Worm (Caenorhabditis elegans) whole organism, dauer: ENCODE data around the gene art-1.

Source experiments
- unc-62 ChIP-seq: sonication (generic microtip); optimal IDR thresholded peaks from 2 replicates; lab custom pipeline; 2017; ENCODE audit warnings: missing biosample characterization, missing genetic modification reagents, missing genetic modification characterization

The art-1 gene

DNA sequence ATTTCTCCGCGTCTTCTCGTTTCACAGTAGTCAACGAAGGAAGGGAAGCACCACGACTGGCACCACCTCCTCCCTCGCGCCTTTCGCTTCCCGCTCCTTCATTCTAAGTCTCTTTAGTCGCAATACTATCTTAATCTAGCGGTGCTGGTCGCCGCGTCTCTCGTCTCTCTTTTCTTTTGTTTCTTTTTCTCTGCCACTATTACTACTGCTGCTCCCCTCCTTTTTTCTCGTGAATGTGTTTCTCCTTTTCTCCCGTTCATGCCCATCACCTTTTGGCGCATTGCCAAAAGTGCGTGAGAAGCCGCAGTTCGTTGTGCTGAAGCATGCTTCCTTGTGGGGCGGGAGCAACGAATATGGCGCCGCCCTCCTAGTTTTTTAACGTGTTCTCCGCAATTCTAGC, 45.5 kb downstream of the art-1 start:
- no peak for TF ChIP-seq unc-62 (GFP tag; lab: Kevin White, UChicago)

DNA sequence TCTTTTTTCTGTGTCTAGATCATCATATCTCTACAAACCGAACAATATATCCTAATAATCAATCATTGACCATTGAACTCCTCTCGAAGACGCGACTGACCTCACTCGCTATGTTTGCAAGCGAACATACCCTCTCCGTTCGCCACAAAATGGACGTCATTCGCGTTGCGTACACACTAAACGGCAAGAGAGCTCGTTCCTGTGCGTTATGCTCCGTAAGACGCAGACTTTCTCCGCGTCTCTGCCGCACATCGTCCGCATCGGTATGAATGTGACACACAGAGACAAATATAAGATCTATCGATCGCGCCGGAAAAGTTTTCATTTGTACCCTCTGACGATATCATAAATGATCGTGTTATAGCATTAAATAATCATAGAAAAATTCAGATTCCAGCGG, 46.0 kb downstream of the art-1 start:
- no peak for TF ChIP-seq unc-62 (GFP tag; lab: Kevin White, UChicago)

DNA sequence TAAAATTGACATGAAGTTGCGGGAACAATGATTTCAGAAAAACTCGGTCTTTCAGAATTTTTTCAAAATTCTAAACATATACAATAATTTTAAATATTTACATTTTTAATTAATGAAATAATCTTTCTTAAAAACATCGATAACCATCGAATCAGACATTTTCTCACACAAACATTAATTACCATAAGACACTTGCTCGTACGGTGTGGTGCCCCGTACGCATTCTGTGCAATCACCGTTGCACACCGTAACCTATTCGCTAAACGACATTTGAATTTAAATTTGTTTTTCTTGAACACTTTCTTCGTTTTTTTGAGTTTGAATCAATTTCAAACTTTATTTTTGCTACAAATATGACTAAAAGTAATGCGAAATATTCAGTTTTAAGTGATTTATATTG, 48.2 kb downstream of the art-1 start:
- no peak for TF ChIP-seq unc-62 (GFP tag; lab: Kevin White, UChicago)
